Fruit fly (Drosophila melanogaster) whole organism, pupa: ENCODE results near the gene SmydA-8.
A peak's percentile ranks its signal among the peaks of the same experiment; 100 is the strongest.

Experiments
- CG10348 ChIP-seq: fragments of 200-800 bp; sonication (Bioruptor generic); IDR thresholded peaks from 2 replicates; pipeline ENCODE4 v1.3.6; 2022; ENCODE audit warnings: missing biosample characterization, missing genetic modification characterization
- CG12605 ChIP-seq: fragments of 200-800 bp; sonication (Bioruptor generic); IDR thresholded peaks from 2 replicates; pipeline ENCODE4 v1.3.6; 2022; ENCODE audit warnings: missing biosample characterization, missing genetic modification characterization
- CG13204 ChIP-seq: fragments of 200-800 bp; sonication (Bioruptor generic); optimal IDR thresholded peaks from 2 replicates; lab custom pipeline; 2018; ENCODE audit warnings: missing biosample characterization, mild to moderate bottlenecking, missing genetic modification characterization, moderate library complexity
- CG14655 ChIP-seq: fragments of 200-800 bp; sonication (Bioruptor generic); optimal IDR thresholded peaks from 3 replicates; lab custom pipeline; 2017; ENCODE audit warnings: mild to moderate bottlenecking, missing biosample characterization, missing genetic modification reagents, missing genetic modification characterization
- CG15710 ChIP-seq: fragments of 200-800 bp; sonication (Bioruptor generic); optimal IDR thresholded peaks from 2 replicates; lab custom pipeline; 2018; ENCODE audit warnings: missing biosample characterization, mild to moderate bottlenecking, missing genetic modification characterization, moderate library complexity
- CG17806 ChIP-seq: fragments of 200-800 bp; sonication (Bioruptor generic); optimal IDR thresholded peaks from 2 replicates; lab custom pipeline; 2018; ENCODE audit warnings: missing biosample characterization, mild to moderate bottlenecking, missing genetic modification characterization, moderate library complexity
- CG32121 ChIP-seq: fragments of 200-800 bp; sonication (Bioruptor generic); IDR thresholded peaks from 2 replicates; pipeline ENCODE4 v1.3.6; 2022; ENCODE audit warnings: missing biosample characterization, missing genetic modification characterization
- CG34367 ChIP-seq: fragments of 200-800 bp; sonication (Bioruptor generic); optimal IDR thresholded peaks from 2 replicates; lab custom pipeline; 2018; ENCODE audit warnings: missing biosample characterization, mild to moderate bottlenecking, missing genetic modification characterization
- CG4496 ChIP-seq: fragments of 200-800 bp; sonication (Bioruptor generic); IDR thresholded peaks from 3 replicates; pipeline ENCODE4 v1.3.6; 2022; ENCODE audit warnings: missing biosample characterization, missing genetic modification characterization
- CG8159 ChIP-seq: fragments of 200-800 bp; sonication (Bioruptor generic); optimal IDR thresholded peaks from 3 replicates; lab custom pipeline; 2018; ENCODE audit warnings: missing biosample characterization, mild to moderate bottlenecking, missing genetic modification characterization, moderate library complexity
- CG8301 ChIP-seq: fragments of 200-800 bp; sonication (Bioruptor generic); optimal IDR thresholded peaks from 2 replicates; lab custom pipeline; 2018; ENCODE audit warnings: missing biosample characterization, mild to moderate bottlenecking, missing genetic modification characterization
- CG9948 ChIP-seq: fragments of 200-800 bp; sonication (Bioruptor generic); optimal IDR thresholded peaks from 2 replicates; lab custom pipeline; 2018; ENCODE audit warnings: missing biosample characterization, mild to moderate bottlenecking, missing genetic modification characterization, moderate library complexity
- D1 ChIP-seq: fragments of 200-800 bp; sonication (Bioruptor generic); optimal IDR thresholded peaks from 2 replicates; lab custom pipeline; 2018; ENCODE audit warnings: missing biosample characterization, mild to moderate bottlenecking, missing genetic modification characterization, moderate library complexity
- EcR ChIP-seq: fragments of 200-800 bp; sonication (Bioruptor generic); optimal IDR thresholded peaks from 3 replicates; lab custom pipeline; 2019; ENCODE audit warnings: missing biosample characterization, missing genetic modification characterization, mild to moderate bottlenecking, moderate library complexity, missing genetic modification reagents
- Ets98B ChIP-seq: fragments of 200-800 bp; sonication (Bioruptor generic); IDR thresholded peaks from 2 replicates; pipeline ENCODE4 v1.3.6; 2022; ENCODE audit warnings: missing biosample characterization, missing genetic modification characterization
- Pif1A ChIP-seq: fragments of 200-800 bp; sonication (Bioruptor generic); optimal IDR thresholded peaks from 3 replicates; lab custom pipeline; 2016; ENCODE audit warnings: missing biosample characterization, missing genetic modification characterization
- Pif1B ChIP-seq: fragments of 200-800 bp; sonication (Bioruptor generic); optimal IDR thresholded peaks from 3 replicates; lab custom pipeline; 2016; ENCODE audit warnings: missing biosample characterization, missing genetic modification characterization
- Snoo ChIP-seq: fragments of 200-800 bp; sonication (Bioruptor generic); optimal IDR thresholded peaks from 3 replicates; lab custom pipeline; 2017; ENCODE audit warnings: missing biosample characterization, mild to moderate bottlenecking, missing genetic modification characterization, inconsistent platforms
- fd96Ca ChIP-seq: fragments of 200-800 bp; sonication (Bioruptor generic); IDR thresholded peaks from 3 replicates; pipeline ENCODE4 v1.3.6; 2022; ENCODE audit warnings: missing biosample characterization, missing genetic modification characterization
- gl ChIP-seq: fragments of 200-800 bp; sonication (Bioruptor generic); optimal IDR thresholded peaks from 2 replicates; lab custom pipeline; 2018; ENCODE audit warnings: missing biosample characterization, mild to moderate bottlenecking, missing genetic modification characterization
- rn ChIP-seq: fragments of 200-800 bp; sonication (Bioruptor generic); IDR thresholded peaks from 2 replicates; pipeline ENCODE4 v1.3.6; 2022; ENCODE audit warnings: missing biosample characterization, missing genetic modification characterization

Gene SmydA-8

dm6 chrX:2213759-2214406 lies at the start of gene SmydA-8:
Gene SmydA-8, minus strand, starts transcription at chrX:2213809.
- TF ChIP-seq CG4496 (GFP tag; lab: Robert Waterston, UW) (0 out of 3 replicates have a peak, but pooled peaks have one; percentile 51), EcR (GFP tag; lab: Kevin White, UChicago) (peak; percentile 17), Pif1A (GFP tag; lab: Kevin White, UChicago) (peak; percentile 16), CG17806 (tag; lab: Kevin White, UChicago) (no peak), CG34367 (no peak), CG9948 (tag; lab: Kevin White, UChicago) (no peak), CG13204 (GFP tag; lab: Kevin White, UChicago) (no peak), CG14655 (no peak), D1 (tag; lab: Kevin White, UChicago) (no peak), CG15710 (tag; lab: Kevin White, UChicago) (no peak), Ets98B (GFP tag; lab: Robert Waterston, UW) (no peak)

- TF ChIP-seq CG12605 (GFP tag; lab: Robert Waterston, UW) = no peak
- peak; percentile 10 for TF ChIP-seq CG8301 (tag; lab: Kevin White, UChicago)
- no peak for TF ChIP-seq fd96Ca (GFP tag; lab: Robert Waterston, UW)
- TF ChIP-seq rn (GFP tag; lab: Robert Waterston, UW) = no peak
- no peak for TF ChIP-seq EcR (GFP tag; lab: Kevin White, UChicago)
- TF ChIP-seq CG15710 (tag; lab: Kevin White, UChicago) = peak; percentile 56
- no peak for TF ChIP-seq CG32121 (GFP tag; lab: Robert Waterston, UW)
- peak; percentile 53 for TF ChIP-seq CG8159 (tag; lab: Kevin White, UChicago)
- TF ChIP-seq CG17806 (tag; lab: Kevin White, UChicago) = peak; percentile 12
- peak; percentile 28 for TF ChIP-seq CG9948 (tag; lab: Kevin White, UChicago)
- peak; percentile 26 for TF ChIP-seq Pif1A (GFP tag; lab: Kevin White, UChicago)
- peak; percentile 21 for TF ChIP-seq Snoo (tag; lab: Kevin White, UChicago)
Measured at dm6 chrX:2262511-2262910, 48.9 kb upstream of the SmydA-8 start, which contains the start of the genes temp and CG3071. Gene temp, minus strand, starts transcription at chrX:2262515. Gene CG3071, plus strand, starts transcription at chrX:2262837.

DNA sequence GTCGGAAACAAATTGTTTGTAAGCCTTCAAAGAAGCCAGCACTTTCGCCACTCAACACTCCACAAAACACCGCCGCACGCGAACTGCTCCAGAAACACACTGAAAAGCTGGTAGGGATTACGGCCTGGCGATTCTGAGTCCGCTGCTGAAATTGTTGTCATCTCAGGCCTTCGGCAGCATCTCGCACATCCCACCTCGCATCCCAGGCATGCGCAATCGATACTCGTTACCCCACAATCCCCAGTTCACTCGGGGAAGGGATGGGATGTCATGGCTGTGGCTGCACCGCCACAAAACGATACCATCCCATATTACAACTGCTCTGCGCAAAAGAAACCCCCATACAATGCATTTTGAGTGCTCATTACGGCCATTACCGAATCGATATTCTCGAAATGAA lies 46.2 kb upstream of the SmydA-8 start, which contains the start of gene CG3078:
Gene CG3078 (minus strand): TSS at position 101 of the 400 bp plus-strand sequence.
- TF ChIP-seq CG4496 (GFP tag; lab: Robert Waterston, UW) (no peak), Pif1A (GFP tag; lab: Kevin White, UChicago) (no peak)

DNA sequence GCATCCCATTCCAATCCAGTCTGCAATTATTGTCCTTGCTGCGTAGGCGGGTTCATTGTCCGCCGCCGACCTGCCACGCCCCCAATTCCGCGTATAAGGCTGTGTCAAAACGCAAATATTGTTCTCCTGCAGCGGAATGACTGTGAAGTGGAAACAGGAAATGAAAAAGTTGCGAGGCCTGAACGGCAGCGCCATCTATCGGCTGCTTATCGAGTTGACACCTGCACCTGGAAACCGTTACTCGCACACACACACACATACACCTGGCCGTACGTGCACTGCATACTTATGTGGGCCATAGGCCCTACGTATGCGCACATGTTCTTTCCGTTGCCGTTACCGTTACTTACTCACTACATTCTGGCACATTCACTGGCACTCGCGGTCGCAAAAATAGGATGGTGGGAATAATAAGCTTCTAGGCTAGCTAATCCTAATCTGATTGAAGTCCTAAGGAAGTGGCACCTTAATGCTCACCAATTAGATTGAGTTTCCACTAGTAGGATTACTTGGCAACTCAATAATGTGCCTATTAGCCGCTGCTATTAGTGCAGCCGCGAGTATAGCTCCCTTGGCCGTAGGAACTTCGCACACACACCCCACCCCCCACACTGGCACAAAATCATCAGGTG lies 45.1 kb upstream of the SmydA-8 start:
- no peak for TF ChIP-seq Snoo (tag; lab: Kevin White, UChicago)
- TF ChIP-seq CG4496 (GFP tag; lab: Robert Waterston, UW) = peak; percentile 54; the same call in 2 of the 3 replicates
- TF ChIP-seq Pif1A (GFP tag; lab: Kevin White, UChicago) = no peak
- TF ChIP-seq CG17806 (tag; lab: Kevin White, UChicago) = peak; percentile 25
- peak; percentile 39 for TF ChIP-seq CG8159 (tag; lab: Kevin White, UChicago)
- no peak for TF ChIP-seq rn (GFP tag; lab: Robert Waterston, UW)
- TF ChIP-seq Pif1B (GFP tag; lab: Kevin White, UChicago) = no peak
- TF ChIP-seq CG32121 (GFP tag; lab: Robert Waterston, UW) = peak; percentile 41; the same call in 1 of the 2 replicates
- peak; percentile 6 for TF ChIP-seq CG9948 (tag; lab: Kevin White, UChicago)
- no peak for TF ChIP-seq CG12605 (GFP tag; lab: Robert Waterston, UW)
- peak; percentile 27 for TF ChIP-seq CG8301 (tag; lab: Kevin White, UChicago)
- peak; percentile 19 for TF ChIP-seq CG15710 (tag; lab: Kevin White, UChicago)
- TF ChIP-seq fd96Ca (GFP tag; lab: Robert Waterston, UW) = peak; percentile 58; the same call in 1 of the 3 replicates

dm6 chrX:2255035-2255434 lies 41.4 kb upstream of the SmydA-8 start:
- TF ChIP-seq CG12605 (GFP tag; lab: Robert Waterston, UW) (no peak), CG32121 (GFP tag; lab: Robert Waterston, UW) (no peak), gl (tag; lab: Kevin White, UChicago) (no peak), EcR (GFP tag; lab: Kevin White, UChicago) (peak; percentile 68), Ets98B (GFP tag; lab: Robert Waterston, UW) (peak; percentile 22; the same call in 1 of the 2 replicates)
- TF ChIP-seq, all 21 proteins: peak for 2

dm6 chrX:2254020-2254626 lies 40.5 kb upstream of the SmydA-8 start, which contains the start of gene CG3091:
Gene CG3091, minus strand, starts transcription at chrX:2254197.
- no peak for TF ChIP-seq CG15710 (tag; lab: Kevin White, UChicago)
- TF ChIP-seq CG17806 (tag; lab: Kevin White, UChicago) = no peak
- peak; percentile 73 for TF ChIP-seq Ets98B (GFP tag; lab: Robert Waterston, UW)
- peak; percentile 70; the same call in 2 of the 3 replicates for TF ChIP-seq fd96Ca (GFP tag; lab: Robert Waterston, UW)
- TF ChIP-seq Pif1B (GFP tag; lab: Kevin White, UChicago) = no peak
- TF ChIP-seq D1 (tag; lab: Kevin White, UChicago) = no peak
- peak; percentile 75 for TF ChIP-seq CG32121 (GFP tag; lab: Robert Waterston, UW)
- no peak for TF ChIP-seq gl (tag; lab: Kevin White, UChicago)
- no peak for TF ChIP-seq rn (GFP tag; lab: Robert Waterston, UW)
- no peak for TF ChIP-seq CG10348 (GFP tag; lab: Robert Waterston, UW)
- no peak for TF ChIP-seq CG14655
- no peak for TF ChIP-seq EcR (GFP tag; lab: Kevin White, UChicago)
- TF ChIP-seq Pif1A (GFP tag; lab: Kevin White, UChicago) = no peak
- TF ChIP-seq CG13204 (GFP tag; lab: Kevin White, UChicago) = no peak
- no peak for TF ChIP-seq CG12605 (GFP tag; lab: Robert Waterston, UW)
- TF ChIP-seq Snoo (tag; lab: Kevin White, UChicago) = no peak
- TF ChIP-seq CG34367 = no peak
- TF ChIP-seq CG8159 (tag; lab: Kevin White, UChicago) = no peak
- no peak for TF ChIP-seq CG8301 (tag; lab: Kevin White, UChicago)
- TF ChIP-seq CG4496 (GFP tag; lab: Robert Waterston, UW) = peak; percentile 55; the same call in 1 of the 3 replicates
- no peak for TF ChIP-seq CG9948 (tag; lab: Kevin White, UChicago)
